Worm (Caenorhabditis elegans) whole organism, L4 larva: ENCODE results near the gene ceh-19.
"Not testable (repeated sequence)": the region's sequence is repeated elsewhere in the genome, so short reads cannot be mapped to it uniquely, and the experiment has no call there.

Source experiments
- D1046.2 ChIP-seq: fragments of 200-800 bp; sonication (Bioruptor generic); IDR thresholded peaks from 2 replicates; pipeline ENCODE4 v1.3.6; 2022; ENCODE audit warnings: missing genetic modification characterization, missing compliant biosample characterization
- F49E8.2 ChIP-seq: sonication (generic microtip); optimal IDR thresholded peaks from 2 replicates; lab custom pipeline; 2016; ENCODE audit warnings: missing compliant biosample characterization, mild to moderate bottlenecking, missing genetic modification characterization, borderline replicate concordance
- T20F7.1 ChIP-seq: fragments of 200-800 bp; sonication (Bioruptor generic); optimal IDR thresholded peaks from 2 replicates; lab custom pipeline; 2018; ENCODE audit warnings: mild to moderate bottlenecking, missing genetic modification characterization, missing compliant biosample characterization
- T26A8.4 ChIP-seq: fragments of 200-800 bp; sonication (Bioruptor generic); IDR thresholded peaks from 2 replicates; pipeline ENCODE4 v1.3.6; 2022; ENCODE audit warnings: missing genetic modification characterization, missing compliant biosample characterization
- Y48G9A.11 ChIP-seq: fragments of 200-800 bp; sonication (Bioruptor generic); IDR thresholded peaks from 2 replicates; pipeline ENCODE4 v1.3.6; 2022; ENCODE audit warnings: missing genetic modification reagents, missing genetic modification characterization, missing compliant biosample characterization
- Y75B8A.6 ChIP-seq: fragments of 200-800 bp; sonication (Bioruptor generic); IDR thresholded peaks from 2 replicates; pipeline ENCODE4 v1.3.6; 2022; ENCODE audit warnings: missing genetic modification reagents, missing genetic modification characterization, missing compliant biosample characterization
- arid-1 ChIP-seq: fragments of 200-800 bp; sonication (Bioruptor generic); conservative IDR thresholded peaks from 2 replicates; pipeline ENCODE4 v1.3.6; 2022; ENCODE audit warnings: missing genetic modification reagents, missing genetic modification characterization, missing compliant biosample characterization
- ceh-20 ChIP-seq: fragments of 200-800 bp; sonication (Bioruptor generic); IDR thresholded peaks from 2 replicates; pipeline ENCODE4 v1.3.6; 2022; ENCODE audit warnings: missing genetic modification reagents, missing genetic modification characterization, missing compliant biosample characterization
- ceh-44 ChIP-seq: fragments of 200-800 bp; sonication (Bioruptor generic); IDR thresholded peaks from 2 replicates; pipeline ENCODE4 v1.3.6; 2022; ENCODE audit warnings: missing genetic modification reagents, missing genetic modification characterization, missing compliant biosample characterization
- ctbp-1 ChIP-seq: fragments of 200-800 bp; sonication (Bioruptor generic); IDR thresholded peaks from 2 replicates; pipeline ENCODE4 v1.3.6; 2022; ENCODE audit warnings: missing genetic modification reagents, missing genetic modification characterization, missing compliant biosample characterization
- daf-16 ChIP-seq, 3 experiments: sonication (generic microtip); optimal IDR thresholded peaks; 2 replicates each; lab custom pipeline; 2016 to 2017; ENCODE audit warnings: missing genetic modification characterization in 3 of 3, missing genetic modification reagents in 3 of 3, mild to moderate bottlenecking in 2 of 3, missing compliant biosample characterization in 2 of 3, missing biosample characterization in 1 of 3, moderate library complexity in 1 of 3
- dmd-6 ChIP-seq: fragments of 200-800 bp; sonication (Bioruptor generic); IDR thresholded peaks from 2 replicates; pipeline ENCODE4 v1.3.6; 2022; ENCODE audit warnings: missing genetic modification reagents, missing genetic modification characterization, missing compliant biosample characterization
- dmd-9 ChIP-seq: fragments of 200-800 bp; sonication (Bioruptor generic); IDR thresholded peaks from 2 replicates; pipeline ENCODE4 v1.3.6; 2022; ENCODE audit warnings: missing genetic modification reagents, missing genetic modification characterization, missing compliant biosample characterization
- duxl-1 ChIP-seq: sonication (generic microtip); optimal IDR thresholded peaks from 2 replicates; lab custom pipeline; 2016; ENCODE audit warnings: mild to moderate bottlenecking, missing genetic modification characterization, moderate library complexity, missing compliant biosample characterization; ENCODE audit not compliant: poor library complexity
- dve-1 ChIP-seq: sonication (generic microtip); optimal IDR thresholded peaks from 2 replicates; lab custom pipeline; 2017; ENCODE audit warnings: antibody characterized with exemption, mild to moderate bottlenecking, missing genetic modification characterization, missing compliant biosample characterization; ENCODE audit not compliant: insufficient read depth
- egl-43 ChIP-seq: fragments of 200-800 bp; sonication (Bioruptor generic); IDR thresholded peaks from 2 replicates; pipeline ENCODE4 v1.3.6; 2022; ENCODE audit warnings: missing genetic modification reagents, missing genetic modification characterization, missing compliant biosample characterization
- hif-1 ChIP-seq, 2 experiments: sonication (generic microtip); optimal IDR thresholded peaks; 2 replicates each; lab custom pipeline; 2016 to 2017; ENCODE audit warnings: missing compliant biosample characterization in 2 of 2, missing genetic modification characterization in 2 of 2, missing genetic modification reagents in 2 of 2, missing genotype in 2 of 2, mild to moderate bottlenecking in 1 of 2
- hlh-11 ChIP-seq: fragments of 200-800 bp; sonication (Bioruptor generic); optimal IDR thresholded peaks from 2 replicates; lab custom pipeline; 2018; ENCODE audit warnings: mild to moderate bottlenecking, missing genetic modification characterization, missing compliant biosample characterization
- hlh-30 ChIP-seq: sonication (generic microtip); optimal IDR thresholded peaks from 2 replicates; lab custom pipeline; 2017; ENCODE audit warnings: antibody characterized with exemption, mild to moderate bottlenecking, missing genetic modification characterization, missing compliant biosample characterization; ENCODE audit not compliant: insufficient read depth
- hmg-1.1 ChIP-seq: fragments of 200-800 bp; sonication (Bioruptor generic); IDR thresholded peaks from 2 replicates; pipeline ENCODE4 v1.3.6; 2022; ENCODE audit warnings: missing genetic modification reagents, missing genetic modification characterization, missing compliant biosample characterization
- lin-1 ChIP-seq: fragments of 200-800 bp; sonication (Bioruptor generic); IDR thresholded peaks from 2 replicates; pipeline ENCODE4 v1.3.6; 2022; ENCODE audit warnings: missing genetic modification reagents, missing genetic modification characterization, missing compliant biosample characterization
- lin-13 ChIP-seq: fragments of 150-350 bp; optimal IDR thresholded peaks from 2 replicates; lab custom pipeline; 2014; ENCODE audit warnings: missing biosample characterization, missing genetic modification reagents, missing genetic modification characterization
- lin-38 ChIP-seq: fragments of 200-800 bp; sonication (Bioruptor generic); IDR thresholded peaks from 2 replicates; pipeline ENCODE4 v1.3.6; 2022; ENCODE audit warnings: missing genetic modification reagents, missing genetic modification characterization, missing compliant biosample characterization
- lsy-2 ChIP-seq, 2 experiments: fragments of 150-350 bp in 1 of 2; sonication (generic microtip) in 1 of 2; optimal IDR thresholded peaks; 2 replicates each; lab custom pipeline; 2014 to 2017; ENCODE audit warnings: missing biosample characterization in 2 of 2, missing genetic modification characterization in 2 of 2
- madf-5 ChIP-seq, 2 experiments: fragments of 200-800 bp; sonication (Bioruptor generic); IDR thresholded peaks; 2 replicates each; pipeline ENCODE4 v1.3.6; 2022; ENCODE audit warnings: missing compliant biosample characterization in 2 of 2, missing genetic modification characterization in 2 of 2
- madf-9 ChIP-seq: fragments of 200-800 bp; sonication (Bioruptor generic); conservative IDR thresholded peaks from 2 replicates; pipeline ENCODE4 v1.3.6; 2022; ENCODE audit warnings: missing genetic modification reagents, missing genetic modification characterization, missing compliant biosample characterization
- mes-2 ChIP-seq: sonication (generic microtip); optimal IDR thresholded peaks from 2 replicates; lab custom pipeline; 2016; ENCODE audit warnings: missing genotype, mild to moderate bottlenecking, missing genetic modification characterization, missing compliant biosample characterization; ENCODE audit not compliant: poor library complexity, severe bottlenecking
- nhr-42 ChIP-seq: fragments of 200-800 bp; sonication (Bioruptor generic); IDR thresholded peaks from 2 replicates; pipeline ENCODE4 v1.3.6; 2022; ENCODE audit warnings: missing genetic modification characterization, missing compliant biosample characterization
- nhr-6 ChIP-seq: fragments of 150-350 bp; optimal IDR thresholded peaks from 2 replicates; lab custom pipeline; 2014; ENCODE audit warnings: missing biosample characterization, missing genetic modification characterization
- pha-4 ChIP-seq, 2 experiments: fragments of 150-350 bp in 1 of 2; fragments of 200-800 bp in 1 of 2; sonication (Bioruptor generic) in 1 of 2; IDR thresholded peaks in 1 of 2; optimal IDR thresholded peaks in 1 of 2; 2 replicates each; pipeline versions ENCODE4 v1.3.6 to Lab custom; 2014 to 2022; ENCODE audit warnings: missing genetic modification characterization in 2 of 2, missing genetic modification reagents in 2 of 2, missing biosample characterization in 1 of 2, missing compliant biosample characterization in 1 of 2
- rbr-2 ChIP-seq: sonication (generic microtip); optimal IDR thresholded peaks from 2 replicates; lab custom pipeline; 2016; ENCODE audit warnings: missing genotype, missing genetic modification characterization, missing compliant biosample characterization
- saeg-2 ChIP-seq: fragments of 200-800 bp; sonication (Bioruptor generic); IDR thresholded peaks from 2 replicates; pipeline ENCODE4 v1.3.6; 2022; ENCODE audit warnings: missing genetic modification reagents, missing genetic modification characterization, missing compliant biosample characterization
- set-16 ChIP-seq: fragments of 200-800 bp; sonication (Bioruptor generic); IDR thresholded peaks from 2 replicates; pipeline ENCODE4 v1.3.6; 2022; ENCODE audit warnings: missing genetic modification reagents, missing genetic modification characterization, missing compliant biosample characterization
- snpc-1.2 ChIP-seq: fragments of 200-800 bp; sonication (Bioruptor generic); IDR thresholded peaks from 2 replicates; pipeline ENCODE4 v1.3.6; 2022; ENCODE audit warnings: missing genetic modification reagents, missing genetic modification characterization, missing compliant biosample characterization
- spr-1 ChIP-seq: sonication (generic microtip); optimal IDR thresholded peaks from 2 replicates; lab custom pipeline; 2016; ENCODE audit warnings: mild to moderate bottlenecking, missing genetic modification characterization, missing compliant biosample characterization
- tra-1 ChIP-seq: fragments of 200-800 bp; sonication (Bioruptor generic); IDR thresholded peaks from 2 replicates; pipeline ENCODE4 v1.3.6; 2022; ENCODE audit warnings: missing genetic modification reagents, missing genetic modification characterization, missing compliant biosample characterization
- unc-130 ChIP-seq: sonication (generic microtip); optimal IDR thresholded peaks from 2 replicates; lab custom pipeline; 2016; ENCODE audit warnings: missing genetic modification reagents, missing genetic modification characterization, missing compliant biosample characterization
- unc-62 ChIP-seq, 3 experiments: fragments of 150-350 bp in 1 of 3; sonication (generic microtip); optimal IDR thresholded peaks in 2 of 3; peaks in 1 of 3; 1 replicate in 1 of 3; 2 replicates in 2 of 3; lab custom pipeline; 2014 to 2017; ENCODE audit warnings: missing biosample characterization in 3 of 3, missing genetic modification characterization in 3 of 3, missing genetic modification reagents in 3 of 3, missing genotype in 1 of 3
- vab-7 ChIP-seq: fragments of 200-800 bp; sonication (Bioruptor generic); IDR thresholded peaks from 2 replicates; pipeline ENCODE4 v1.3.6; 2022; ENCODE audit warnings: missing genetic modification reagents, missing genetic modification characterization, missing compliant biosample characterization

Gene ceh-19

DNA sequence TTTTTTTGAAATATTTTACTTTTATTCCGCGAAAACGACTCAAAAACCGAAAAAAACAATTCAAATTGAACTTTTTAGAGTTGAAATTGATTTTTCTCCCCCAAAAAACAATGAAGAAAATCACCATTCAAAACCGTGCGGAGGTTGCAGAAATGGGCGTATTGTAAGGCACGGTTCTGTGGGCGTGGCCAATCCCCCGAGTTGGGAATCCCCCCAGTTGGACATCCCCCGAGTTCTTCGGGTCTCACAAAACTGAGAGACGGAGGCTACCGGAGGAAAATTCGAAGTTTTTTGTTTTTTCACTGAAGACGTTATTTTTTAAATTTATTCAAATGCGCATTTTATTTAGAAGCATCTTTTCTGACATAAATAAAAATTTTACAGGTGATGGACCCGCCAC is 7.5 kb downstream of the ceh-19 start, which contains the start of gene mcm-3AP:
mcm-3AP (plus strand) TSS at position 383 of the 400 bp plus-strand sequence.
- peak; percentile 30; the same call in 1 of the 2 replicates for TF ChIP-seq T26A8.4 (GFP tag; lab: Robert Waterston, UW)
- 0 out of 2 replicates have a peak, but pooled peaks have one; percentile 48 for TF ChIP-seq tra-1
- TF ChIP-seq mes-2 (tag; lab: Kevin White, UChicago), result peak; percentile 59
- peak; percentile 49 for TF ChIP-seq Y48G9A.11 (GFP tag; lab: Robert Waterston, UW)
- 0 out of 2 replicates have a peak, but pooled peaks have one; percentile 36 for TF ChIP-seq pha-4 (GFP tag; IDR thresholded peaks at IDR 0.05; lab: Robert Waterston, UW)
- TF ChIP-seq pha-4 (tag; optimal IDR thresholded peaks at IDR 0.05; lab: Kevin White, UChicago), result not testable (repeated sequence)
- TF ChIP-seq nhr-42 (GFP tag; lab: Robert Waterston, UW), result 0 out of 2 replicates have a peak, but pooled peaks have one; percentile 25
- TF ChIP-seq set-16 (GFP tag; lab: Robert Waterston, UW), result peak; percentile 34; the same call in 1 of the 2 replicates
- TF ChIP-seq unc-130 (GFP tag; lab: Kevin White, UChicago), result peak; percentile 11
- peak; percentile 72 for TF ChIP-seq egl-43 (GFP tag; lab: Robert Waterston, UW)
- peak; percentile 83 for TF ChIP-seq vab-7
- 0 out of 2 replicates have a peak, but pooled peaks have one; percentile 41 for TF ChIP-seq ctbp-1
- TF ChIP-seq ceh-20, result peak; percentile 60; the same call in 1 of the 2 replicates
- TF ChIP-seq ceh-44 (GFP tag; lab: Robert Waterston, UW), result peak; percentile 49; the same call in 1 of the 2 replicates
- TF ChIP-seq dmd-9 (GFP tag; lab: Robert Waterston, UW), result peak; percentile 54; the same call in 1 of the 2 replicates
- TF ChIP-seq lin-38, result peak; percentile 75
- TF ChIP-seq lsy-2 (tag; optimal IDR thresholded peaks at IDR 0.05; lab: Kevin White, UChicago), result peak in 1 of 2 experiments; percentile 66
- peak; percentile 48 for TF ChIP-seq T20F7.1
- 0 out of 2 replicates have a peak, but pooled peaks have one; percentile 15 for TF ChIP-seq arid-1 (GFP tag; lab: Robert Waterston, UW)
- TF ChIP-seq snpc-1.2, result peak; percentile 50
- TF ChIP-seq hmg-1.1 (GFP tag; lab: Robert Waterston, UW), result peak; percentile 79
- TF ChIP-seq, all 104 proteins: peak for 20; not testable (repeated sequence) for 84

DNA sequence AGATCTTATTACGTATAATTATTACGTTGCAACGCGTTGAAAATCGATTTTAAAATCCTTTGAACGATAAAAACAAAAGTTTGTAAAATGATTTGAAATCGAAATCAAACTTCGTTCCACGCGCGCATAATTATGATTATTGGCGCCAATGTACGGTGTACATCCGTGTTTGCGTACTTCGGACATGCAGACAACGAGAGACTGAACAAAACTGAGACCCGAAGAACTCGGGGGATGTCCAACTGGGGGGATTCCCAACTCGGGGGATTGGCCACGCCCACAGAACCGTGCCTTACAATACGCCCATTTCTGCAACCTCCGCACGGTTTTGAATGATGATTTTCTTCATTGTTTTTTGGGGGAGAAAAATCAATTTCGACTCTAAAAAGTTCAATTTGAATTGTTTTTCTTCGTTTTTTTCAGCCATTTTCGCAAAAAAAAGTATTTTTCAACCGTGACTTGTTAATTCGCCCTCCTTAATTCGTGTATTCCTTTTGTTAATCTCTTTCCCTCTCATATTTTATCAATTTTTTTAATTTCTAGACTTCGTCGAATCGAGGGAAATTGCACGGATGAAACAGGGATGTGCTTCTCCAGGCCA is 8.8 kb downstream of the ceh-19 start, which contains the start of gene F20D12.12:
F20D12.12 (plus strand) TSS at position 542 of the 601 bp plus-strand sequence.
- peak; percentile 85 for TF ChIP-seq lin-1 (GFP tag; lab: Robert Waterston, UW)
- TF ChIP-seq duxl-1 (tag; lab: Kevin White, UChicago), result peak; percentile 5
- peak; percentile 71; the same call in 1 of the 2 replicates for TF ChIP-seq dmd-9 (GFP tag; lab: Robert Waterston, UW)
- peak; percentile 54 for TF ChIP-seq dve-1 (tag; lab: Kevin White, UChicago)
- TF ChIP-seq ctbp-1, result peak; percentile 87
- TF ChIP-seq vab-7, result peak; percentile 96
- TF ChIP-seq F49E8.2 (tag; lab: Kevin White, UChicago), result peak; percentile 52
- TF ChIP-seq ceh-44 (GFP tag; lab: Robert Waterston, UW), result peak; percentile 96
- peak; percentile 74 for TF ChIP-seq rbr-2 (tag; lab: Kevin White, UChicago)
- 0 out of 2 replicates have a peak, but pooled peaks have one; percentile 39 for TF ChIP-seq Y75B8A.6
- peak; percentile 81 for TF ChIP-seq T26A8.4 (GFP tag; lab: Robert Waterston, UW)
- TF ChIP-seq D1046.2 (GFP tag; lab: Robert Waterston, UW), result peak; percentile 80; the same call in 1 of the 2 replicates
- peak in 1 of 2 experiments; percentile 68; a peak in 1 of 4 replicates for TF ChIP-seq madf-5 (GFP tag; IDR thresholded peaks at IDR 0.05; lab: Robert Waterston, UW)
- peak; percentile 85 for TF ChIP-seq dmd-6
- peak; percentile 71; the same call in 1 of the 2 replicates for TF ChIP-seq madf-9 (GFP tag; lab: Robert Waterston, UW)
- TF ChIP-seq lsy-2 (tag; optimal IDR thresholded peaks at IDR 0.05; lab: Kevin White, UChicago), result peak; percentile 70 to 96
- peak; percentile 87; the same call in 1 of the 2 replicates for TF ChIP-seq tra-1
- peak; percentile 32 for TF ChIP-seq lin-13
- TF ChIP-seq unc-62 (GFP tag; optimal IDR thresholded peaks at IDR 0.05 in 1 of 2; lab: Kevin White, UChicago), result peak in 1 of 2 experiments; percentile 45
- TF ChIP-seq unc-62 (tag; optimal IDR thresholded peaks at IDR 0.05; lab: Kevin White, UChicago); daf-16 (GFP tag; optimal IDR thresholded peaks at IDR 0.05; lab: Kevin White, UChicago): not testable (repeated sequence)
- peak; percentile 68 for TF ChIP-seq nhr-6 (tag; lab: Kevin White, UChicago)
- 0 out of 2 replicates have a peak, but pooled peaks have one; percentile 62 for TF ChIP-seq saeg-2
- peak; percentile 94 for TF ChIP-seq hmg-1.1 (GFP tag; lab: Robert Waterston, UW)
- peak; percentile 83; the same call in 1 of the 2 replicates for TF ChIP-seq nhr-42 (GFP tag; lab: Robert Waterston, UW)
- peak; percentile 48 for TF ChIP-seq hlh-30 (tag; lab: Kevin White, UChicago)
- peak in 1 of 2 experiments; percentile 49 for TF ChIP-seq hif-1 (tag; optimal IDR thresholded peaks at IDR 0.05; lab: Kevin White, UChicago)
- TF ChIP-seq spr-1, result peak; percentile 29
- TF ChIP-seq ceh-20, result peak; percentile 90
- peak; percentile 13 for TF ChIP-seq daf-16 (tag; optimal IDR thresholded peaks at IDR 0.05; lab: Kevin White, UChicago)
- peak; percentile 91 for TF ChIP-seq lin-38
- TF ChIP-seq egl-43 (GFP tag; lab: Robert Waterston, UW), result peak; percentile 86
- TF ChIP-seq arid-1 (GFP tag; lab: Robert Waterston, UW), result peak; percentile 87
- peak; percentile 68 for TF ChIP-seq hlh-11 (tag; lab: Kevin White, UChicago)
